Fruit fly (Drosophila melanogaster) whole organism, wandering third instar larva: Measurements from ENCODE around the gene CG12506.

Source experiments
- CG32264 ChIP-seq: fragments of 200-800 bp; sonication (Bioruptor generic); optimal IDR thresholded peaks from 2 replicates; lab custom pipeline; 2016; ENCODE audit warnings: missing biosample characterization, missing genetic modification characterization
- CG9705 ChIP-seq: fragments of 200-800 bp; sonication (Bioruptor generic); optimal IDR thresholded peaks from 2 replicates; lab custom pipeline; 2018; ENCODE audit warnings: missing biosample characterization, mild to moderate bottlenecking, missing genetic modification characterization
- CrebA ChIP-seq: fragments of 200-800 bp; sonication (Bioruptor generic); optimal IDR thresholded peaks from 2 replicates; lab custom pipeline; 2016; ENCODE audit warnings: missing biosample characterization, mild to moderate bottlenecking, missing genetic modification characterization, borderline replicate concordance
- Dfd ChIP-seq: fragments of >200 bp; optimal IDR thresholded peaks from 2 replicates; lab custom pipeline; 2017; ENCODE audit warnings: missing biosample characterization, missing genetic modification characterization
- Jra ChIP-seq: sonication (Bioruptor generic); optimal IDR thresholded peaks from 2 replicates; lab custom pipeline; 2016; ENCODE audit warnings: missing biosample characterization, missing genetic modification characterization
- Mio ChIP-seq: sonication (Bioruptor generic); optimal IDR thresholded peaks from 2 replicates; lab custom pipeline; 2016; ENCODE audit warnings: missing biosample characterization, missing genetic modification characterization
- Myc ChIP-seq: fragments of >200 bp; optimal IDR thresholded peaks from 2 replicates; lab custom pipeline; 2017
- OdsH ChIP-seq: fragments of 200-800 bp; sonication (Bioruptor generic); optimal IDR thresholded peaks from 2 replicates; lab custom pipeline; 2016; ENCODE audit warnings: missing biosample characterization, mild to moderate bottlenecking, missing genetic modification characterization
- dl ChIP-seq, 2 experiments: fragments of 175-275, 200-275 bp in 1 of 2; fragments of 200-275 bp in 1 of 2; sonication (Bioruptor generic); optimal IDR thresholded peaks; lab custom pipeline; 2018; ENCODE audit warnings: mild to moderate bottlenecking in 2 of 2, missing biosample characterization in 2 of 2, missing genetic modification characterization in 2 of 2, moderate library complexity in 2 of 2; ENCODE audit not compliant: partially characterized antibody in 2 of 2, insufficient read depth in 1 of 2
- dsf ChIP-seq: sonication (Bioruptor generic); optimal IDR thresholded peaks from 2 replicates; lab custom pipeline; 2016; ENCODE audit warnings: missing biosample characterization, missing genetic modification characterization, borderline replicate concordance
- foxo ChIP-seq, 2 experiments: fragments of 200-800 bp; sonication (Bioruptor generic); optimal IDR thresholded peaks; 2 replicates in 1 of 2; 3 replicates in 1 of 2; lab custom pipeline; 2016 to 2017; ENCODE audit warnings: missing biosample characterization in 2 of 2, missing genetic modification characterization in 2 of 2
- lola ChIP-seq: fragments of >200 bp; optimal IDR thresholded peaks from 2 replicates; lab custom pipeline; 2017; ENCODE audit warnings: missing biosample characterization, missing genetic modification characterization
- rgr ChIP-seq: fragments of 200-800 bp; sonication (Bioruptor generic); optimal IDR thresholded peaks from 3 replicates; lab custom pipeline; 2016; ENCODE audit warnings: missing biosample characterization, mild to moderate bottlenecking, missing genetic modification characterization
- usp ChIP-seq: fragments of >200 bp; optimal IDR thresholded peaks from 2 replicates; lab custom pipeline; 2017; ENCODE audit warnings: missing biosample characterization, missing genetic modification characterization

dm6 chr2L:821986-822711 is 48.8 kb downstream of the CG12506 start:
- no peak for TF ChIP-seq Dfd (GFP tag; lab: Kevin White, UChicago)
- no peak for TF ChIP-seq Myc (lab: Kevin White, UChicago)
- no peak for TF ChIP-seq rgr (GFP tag; lab: Kevin White, UChicago)
- TF ChIP-seq dl (GFP tag; optimal IDR thresholded peaks at IDR 0.05; lab: Kevin White, UChicago; ENCODE audit: insufficient read depth in 1 of 2, partially characterized antibody in 2 of 2), result no peak
- no peak for TF ChIP-seq OdsH (GFP tag; lab: Kevin White, UChicago)
- TF ChIP-seq dsf (GFP tag; lab: Kevin White, UChicago), result no peak
- TF ChIP-seq Mio (GFP tag; lab: Kevin White, UChicago), result no peak
- no peak for TF ChIP-seq CrebA (GFP tag; lab: Kevin White, UChicago)
- TF ChIP-seq usp (GFP tag; lab: Kevin White, UChicago), result no peak
- TF ChIP-seq lola (GFP tag; lab: Kevin White, UChicago), result no peak
- TF ChIP-seq CG32264 (GFP tag; lab: Kevin White, UChicago), result no peak
- no peak for TF ChIP-seq CG9705 (GFP tag; lab: Kevin White, UChicago)
- TF ChIP-seq Jra (GFP tag; lab: Kevin White, UChicago), result no peak
- TF ChIP-seq foxo (GFP tag; optimal IDR thresholded peaks at IDR 0.05; lab: Kevin White, UChicago), result no peak
